Fruit fly (Drosophila melanogaster): ENCODE measurements around the gene CG10469.
A peak's percentile ranks its signal among the peaks of the same experiment; 100 is the strongest.

CG10469 gene

dm6 chr3L:6094697-6095096 lies 1.6 kb upstream of the CG10469 start, which contains the start of the genes CG10467 and loj (continued):
- peak; percentile 75 for TF ChIP-seq lbe (GFP tag; optimal IDR thresholded peaks at IDR 0.05)
- TF ChIP-seq nerfin-2 (GFP tag; IDR thresholded peaks at IDR 0.05; ENCODE audit: partially characterized antibody): 0 out of 2 replicates have a peak, but pooled peaks have one; percentile 15
- peak; percentile 16 for TF ChIP-seq ERR (GFP tag; optimal IDR thresholded peaks at IDR 0.05)
- TF ChIP-seq Six4 (GFP tag; optimal IDR thresholded peaks at IDR 0.05): peak; percentile 92
- TF ChIP-seq Doc3 (GFP tag; IDR thresholded peaks at IDR 0.05; ENCODE audit: partially characterized antibody): peak; percentile 50; the same call in 2 of the 3 replicates
- peak; percentile 91 for TF ChIP-seq ham (GFP tag; IDR thresholded peaks at IDR 0.05)
- peak; percentile 61; the same call in 2 of the 3 replicates for TF ChIP-seq CG14860 (GFP tag; IDR thresholded peaks at IDR 0.05; ENCODE audit: partially characterized antibody)
- peak; percentile 92 for TF ChIP-seq CG13123 (GFP tag; optimal IDR thresholded peaks at IDR 0.05)
- peak; percentile 37 for TF ChIP-seq Sry-β (GFP tag; optimal IDR thresholded peaks at IDR 0.05)
- TF ChIP-seq B-H2 (GFP tag; optimal IDR thresholded peaks at IDR 0.05): peak; percentile 94
- TF ChIP-seq psq (GFP tag; optimal IDR thresholded peaks at IDR 0.05): peak; percentile 91
- peak; percentile 98 for TF ChIP-seq gem (tag; optimal IDR thresholded peaks at IDR 0.05)
- peak; percentile 92 for TF ChIP-seq CG33557 (GFP tag; optimal IDR thresholded peaks at IDR 0.05)
- TF ChIP-seq hb (GFP tag; IDR thresholded peaks at IDR 0.05; ENCODE audit: partially characterized antibody): peak; percentile 46
- TF ChIP-seq mirr (GFP tag; optimal IDR thresholded peaks at IDR 0.05): peak; percentile 53
- TF ChIP-seq HmgD (GFP tag; optimal IDR thresholded peaks at IDR 0.05): peak; percentile 49
- peak; percentile 97 for TF ChIP-seq CG12391 (tag; optimal IDR thresholded peaks at IDR 0.05)
- peak; percentile 59 for TF ChIP-seq Bgb (GFP tag; IDR thresholded peaks at IDR 0.05; ENCODE audit: partially characterized antibody)
- peak; percentile 82 for TF ChIP-seq onecut (GFP tag; IDR thresholded peaks at IDR 0.05)
- peak; percentile 91 for TF ChIP-seq CG3281 (GFP tag; optimal IDR thresholded peaks at IDR 0.05)
- peak; percentile 91 to 97 for TF ChIP-seq crp (GFP tag; optimal IDR thresholded peaks at IDR 0.05)
- peak; percentile 81 for TF ChIP-seq CG8944 (GFP tag; optimal IDR thresholded peaks at IDR 0.05)
- peak; percentile 97 for TF ChIP-seq ken (GFP tag; IDR thresholded peaks at IDR 0.05)
- TF ChIP-seq CG9609 (GFP tag; optimal IDR thresholded peaks at IDR 0.05): peak; percentile 80
- TF ChIP-seq stwl (tag; optimal IDR thresholded peaks at IDR 0.05): peak; percentile 89
- no peak for TF ChIP-seq zf30C (GFP tag; optimal IDR thresholded peaks at IDR 0.05)
- TF ChIP-seq CoRest (tag; optimal IDR thresholded peaks at IDR 0.05): peak; percentile 98
- peak; percentile 81 for TF ChIP-seq exex (tag; optimal IDR thresholded peaks at IDR 0.05)
- TF ChIP-seq MBD-R2 (GFP tag; IDR thresholded peaks at IDR 0.05): peak; percentile 99
- peak; percentile 73 for TF ChIP-seq Antp (GFP tag; optimal IDR thresholded peaks at IDR 0.05)
- TF ChIP-seq CG8924 (tag; optimal IDR thresholded peaks at IDR 0.05): peak; percentile 96
- TF ChIP-seq Bteb2 (GFP tag; optimal IDR thresholded peaks at IDR 0.05): peak; percentile 90
- TF ChIP-seq ftz-f1 (GFP tag; optimal IDR thresholded peaks at IDR 0.05): no peak
- TF ChIP-seq vvl (GFP tag; IDR thresholded peaks at IDR 0.05): peak; percentile 97
- peak; percentile 74 for TF ChIP-seq CG1647 (GFP tag; optimal IDR thresholded peaks at IDR 0.05)
- TF ChIP-seq HLH4C (GFP tag; IDR thresholded peaks at IDR 0.05; ENCODE audit: partially characterized antibody): peak; percentile 59
- TF ChIP-seq Hr78 (GFP tag; optimal IDR thresholded peaks at IDR 0.05): no peak
- peak; percentile 33 for TF ChIP-seq Kr (GFP tag; optimal IDR thresholded peaks at IDR 0.05)
- peak; percentile 83 for TF ChIP-seq cwo (GFP tag; optimal IDR thresholded peaks at IDR 0.05)
- TF ChIP-seq CG14667 (GFP tag; IDR thresholded peaks at IDR 0.05): peak; percentile 97
- TF ChIP-seq CG2202 (tag; optimal IDR thresholded peaks at IDR 0.05): peak; percentile 90
- TF ChIP-seq tap (tag; optimal IDR thresholded peaks at IDR 0.05): peak; percentile 80
- TF ChIP-seq da (GFP tag; optimal IDR thresholded peaks at IDR 0.05): peak; percentile 32
- TF ChIP-seq usp (GFP tag; optimal IDR thresholded peaks at IDR 0.05): no peak
- TF ChIP-seq CG13894 (tag; optimal IDR thresholded peaks at IDR 0.05): peak; percentile 93
- peak; percentile 84 for TF ChIP-seq MTF-1 (GFP tag; optimal IDR thresholded peaks at IDR 0.05; ENCODE audit: borderline replicate concordance)
- peak; percentile 72 for TF ChIP-seq unc-4 (GFP tag; IDR thresholded peaks at IDR 0.05; ENCODE audit: partially characterized antibody)
- TF ChIP-seq Atf3 (GFP tag; optimal IDR thresholded peaks at IDR 0.05): peak; percentile 72
- no peak for TF ChIP-seq wek (GFP tag; optimal IDR thresholded peaks at IDR 0.05)
